Fruit fly (Drosophila melanogaster) whole organism, prepupa: ENCODE results near the gene Hmt4-20.

Experiments
- CG11762 ChIP-seq: fragments of 200-800 bp; sonication (Bioruptor generic); optimal IDR thresholded peaks from 3 replicates; lab custom pipeline; 2016; ENCODE audit warnings: missing biosample characterization, missing genetic modification characterization; ENCODE audit not compliant: insufficient read depth
- CG1621 ChIP-seq: fragments of 200-800 bp; sonication (Bioruptor generic); optimal IDR thresholded peaks from 3 replicates; lab custom pipeline; 2018; ENCODE audit warnings: missing biosample characterization, mild to moderate bottlenecking, missing genetic modification characterization
- CG3919 ChIP-seq: fragments of 200-800 bp; sonication (Bioruptor generic); optimal IDR thresholded peaks from 3 replicates; lab custom pipeline; 2016; ENCODE audit warnings: missing biosample characterization, missing genetic modification characterization
- CG6276 ChIP-seq: fragments of 200-800 bp; sonication (Bioruptor generic); optimal IDR thresholded peaks from 2 replicates; lab custom pipeline; 2017; ENCODE audit warnings: missing biosample characterization, mild to moderate bottlenecking, missing genetic modification characterization
- CG6792 ChIP-seq: fragments of 200-800 bp; sonication (Bioruptor generic); optimal IDR thresholded peaks from 3 replicates; lab custom pipeline; 2016; ENCODE audit warnings: missing biosample characterization, missing genetic modification characterization
- CG7368 ChIP-seq: fragments of 200-800 bp; sonication (Bioruptor generic); optimal IDR thresholded peaks from 3 replicates; lab custom pipeline; 2016; ENCODE audit warnings: missing biosample characterization, missing genetic modification characterization
- Eip93F ChIP-seq: fragments of 200-800 bp; sonication (Bioruptor generic); optimal IDR thresholded peaks from 2 replicates; lab custom pipeline; 2016; ENCODE audit warnings: missing biosample characterization, mild to moderate bottlenecking, missing genetic modification characterization
- Gug ChIP-seq: fragments of 200-800 bp; sonication (Bioruptor generic); IDR thresholded peaks from 2 replicates; pipeline ENCODE4 v1.3.6; 2022; ENCODE audit warnings: missing biosample characterization, missing genetic modification characterization
- Hr38 ChIP-seq: sonication (Bioruptor generic); optimal IDR thresholded peaks from 2 replicates; lab custom pipeline; 2016; ENCODE audit warnings: missing biosample characterization, missing genetic modification characterization
- esn ChIP-seq: fragments of 200-800 bp; sonication (Bioruptor generic); optimal IDR thresholded peaks from 2 replicates; lab custom pipeline; 2016; ENCODE audit warnings: missing biosample characterization, mild to moderate bottlenecking, missing genetic modification characterization, moderate library complexity
- fkh ChIP-seq: fragments of 200-800 bp; sonication (Bioruptor generic); optimal IDR thresholded peaks from 3 replicates; lab custom pipeline; 2017; ENCODE audit warnings: missing biosample characterization, mild to moderate bottlenecking, missing genetic modification characterization, moderate library complexity
- svp ChIP-seq: fragments of 200-800 bp; sonication (Bioruptor generic); peaks from one replicate; lab custom pipeline; 2016; ENCODE audit warnings: missing biosample characterization, missing genetic modification characterization

- TF ChIP-seq CG6792 (GFP tag; lab: Kevin White, UChicago) (no peak), fkh (GFP tag; lab: Kevin White, UChicago) (no peak), Gug (GFP tag; lab: Robert Waterston, UW) (no peak), Hr38 (GFP tag; lab: Kevin White, UChicago) (no peak), CG7368 (no peak), svp (GFP tag; lab: Kevin White, UChicago) (peak; percentile 74), CG6276 (GFP tag; lab: Kevin White, UChicago) (no peak), CG1621 (tag; lab: Kevin White, UChicago) (no peak), CG3919 (no peak), Eip93F (GFP tag; lab: Kevin White, UChicago) (no peak), CG11762 (no peak), esn (GFP tag; lab: Kevin White, UChicago) (no peak)
Observed at dm6 chrX:618583-618982, 37.2 kb downstream of the Hmt4-20 start.
